Fruit fly (Drosophila melanogaster) whole organism, embryonic: ENCODE results near the gene Psf2.

Experiments used
- CG10565 ChIP-seq: fragments of 200-800 bp; sonication (Bioruptor generic); optimal IDR thresholded peaks from 3 replicates; lab custom pipeline; 2016; ENCODE audit warnings: missing biosample characterization, mild to moderate bottlenecking, missing genetic modification characterization
- CG10979 ChIP-seq: fragments of 200-800 bp; sonication (Bioruptor generic); optimal IDR thresholded peaks from 2 replicates; lab custom pipeline; 2018; ENCODE audit warnings: missing biosample characterization, mild to moderate bottlenecking, missing genetic modification characterization, moderate library complexity
- CG11085 ChIP-seq: fragments of 200-800 bp; sonication (Bioruptor generic); IDR thresholded peaks from 2 replicates; pipeline ENCODE4 v1.3.6; 2022; ENCODE audit warnings: missing biosample characterization, missing genetic modification characterization
- CG11247 ChIP-seq: fragments of 200-800 bp; sonication (Bioruptor generic); IDR thresholded peaks from 2 replicates; pipeline ENCODE4 v1.3.6; 2022; ENCODE audit warnings: missing biosample characterization, missing genetic modification characterization
- CG12236 ChIP-seq: fragments of 200-800 bp; sonication (Bioruptor generic); optimal IDR thresholded peaks from 2 replicates; lab custom pipeline; 2016; ENCODE audit warnings: missing biosample characterization, missing genetic modification characterization
- CG14710 ChIP-seq: fragments of 200-800 bp; sonication (Bioruptor generic); optimal IDR thresholded peaks from 3 replicates; lab custom pipeline; 2019; ENCODE audit warnings: missing biosample characterization, mild to moderate bottlenecking, missing genetic modification characterization, moderate library complexity
- CG15011 ChIP-seq: fragments of 200-800 bp; sonication (Bioruptor generic); optimal IDR thresholded peaks from 3 replicates; lab custom pipeline; 2018; ENCODE audit warnings: missing biosample characterization, mild to moderate bottlenecking, missing genetic modification characterization
- CG15696 ChIP-seq: fragments of 200-800 bp; sonication (Bioruptor generic); optimal IDR thresholded peaks from 2 replicates; lab custom pipeline; 2019; ENCODE audit warnings: missing biosample characterization, mild to moderate bottlenecking, missing genetic modification characterization, moderate library complexity
- CG16779 ChIP-seq: fragments of 200-800 bp; sonication (Bioruptor generic); IDR thresholded peaks from 2 replicates; pipeline ENCODE4 v1.3.6; 2022; ENCODE audit warnings: missing biosample characterization, missing genetic modification characterization
- CG17359 ChIP-seq: fragments of 200-800 bp; sonication (Bioruptor generic); optimal IDR thresholded peaks from 3 replicates; lab custom pipeline; 2018; ENCODE audit warnings: missing biosample characterization, mild to moderate bottlenecking, missing genetic modification characterization, moderate library complexity
- CG17829 ChIP-seq: fragments of 200-800 bp; optimal IDR thresholded peaks from 2 replicates; lab custom pipeline; 2019; ENCODE audit warnings: missing biosample characterization, mild to moderate bottlenecking, missing genetic modification characterization, moderate library complexity
- CG18262 ChIP-seq: fragments of 200-800 bp; optimal IDR thresholded peaks from 3 replicates; lab custom pipeline; 2019; ENCODE audit warnings: missing biosample characterization, mild to moderate bottlenecking, missing genetic modification characterization, moderate library complexity
- CG2202 ChIP-seq: fragments of 200-800 bp; sonication (Bioruptor generic); optimal IDR thresholded peaks from 2 replicates; lab custom pipeline; 2018; ENCODE audit warnings: missing biosample characterization, mild to moderate bottlenecking, missing genetic modification characterization
- CG2712 ChIP-seq: fragments of 200-800 bp; optimal IDR thresholded peaks from 3 replicates; lab custom pipeline; 2019; ENCODE audit warnings: missing biosample characterization, mild to moderate bottlenecking, missing genetic modification characterization, moderate library complexity
- CG7357 ChIP-seq: fragments of 200-800 bp; sonication (Bioruptor generic); IDR thresholded peaks from 3 replicates; pipeline ENCODE4 v1.3.6; 2022; ENCODE audit warnings: missing biosample characterization, missing genetic modification characterization
- CG7786 ChIP-seq: fragments of 200-800 bp; sonication (Bioruptor generic); optimal IDR thresholded peaks from 2 replicates; lab custom pipeline; 2016; ENCODE audit warnings: missing biosample characterization, missing genetic modification characterization
- CG7839 ChIP-seq: fragments of 200-800 bp; sonication (Bioruptor generic); optimal IDR thresholded peaks from 3 replicates; lab custom pipeline; 2018; ENCODE audit warnings: missing biosample characterization, mild to moderate bottlenecking, missing genetic modification characterization, moderate library complexity
- CG8359 ChIP-seq: fragments of 200-800 bp; sonication (Bioruptor generic); optimal IDR thresholded peaks from 2 replicates; lab custom pipeline; 2017; ENCODE audit warnings: missing biosample characterization, mild to moderate bottlenecking, missing genetic modification characterization, borderline replicate concordance
- Ets65A ChIP-seq: fragments of 200-800 bp; sonication (Bioruptor generic); peaks from one replicate; lab custom pipeline; 2016; ENCODE audit warnings: missing biosample characterization, missing genetic modification characterization
- Ets97D ChIP-seq: fragments of 200-800 bp; sonication (Bioruptor generic); optimal IDR thresholded peaks from 3 replicates; lab custom pipeline; 2016; ENCODE audit warnings: missing biosample characterization, missing genetic modification characterization
- Med ChIP-seq: fragments of 200-800 bp; sonication (Bioruptor generic); peaks from one replicate; lab custom pipeline; 2016; ENCODE audit warnings: missing biosample characterization, missing genetic modification characterization, mild to moderate bottlenecking, inconsistent platforms, moderate library complexity
- Mrtf ChIP-seq: fragments of 200-800 bp; sonication (Bioruptor generic); IDR thresholded peaks from 3 replicates; pipeline ENCODE4 v1.3.6; 2022; ENCODE audit warnings: missing biosample characterization, missing genetic modification characterization
- Oli ChIP-seq: fragments of 200-800 bp; sonication (Bioruptor generic); optimal IDR thresholded peaks from 2 replicates; lab custom pipeline; 2018; ENCODE audit warnings: missing biosample characterization, mild to moderate bottlenecking, missing genetic modification characterization, moderate library complexity
- Opbp ChIP-seq: fragments of 200-800 bp; sonication (Bioruptor generic); IDR thresholded peaks from 3 replicates; pipeline ENCODE4 v1.3.6; 2022; ENCODE audit warnings: missing biosample characterization, missing genetic modification characterization; ENCODE audit not compliant: partially characterized antibody
- Optix ChIP-seq: fragments of 200-800 bp; sonication (Bioruptor generic); IDR thresholded peaks from 3 replicates; pipeline ENCODE4 v1.3.6; 2022; ENCODE audit warnings: missing biosample characterization, missing genetic modification characterization
- Stat92E ChIP-seq, 3 experiments: fragments of >200 bp in 2 of 3; fragments of 200-800 bp in 1 of 3; sonication (Bioruptor generic) in 1 of 3; optimal IDR thresholded peaks; 2 replicates each; lab custom pipeline; 2017 to 2019; ENCODE audit warnings: missing biosample characterization in 3 of 3, missing genetic modification characterization in 3 of 3, mild to moderate bottlenecking in 1 of 3, moderate library complexity in 1 of 3
- Xrp1 ChIP-seq: fragments of 200-800 bp; sonication (Bioruptor generic); IDR thresholded peaks from 2 replicates; pipeline ENCODE4 v1.3.6; 2022; ENCODE audit warnings: missing biosample characterization, missing genetic modification characterization
- ap ChIP-seq: fragments of 200-800 bp; sonication (Bioruptor generic); IDR thresholded peaks from 2 replicates; pipeline ENCODE4 v1.3.6; 2022; ENCODE audit warnings: missing biosample characterization, missing genetic modification characterization
- ash1 ChIP-seq: fragments of 200-800 bp; sonication (Bioruptor generic); optimal IDR thresholded peaks from 2 replicates; lab custom pipeline; 2018; ENCODE audit warnings: missing biosample characterization, mild to moderate bottlenecking, missing genetic modification characterization
- az2 ChIP-seq: fragments of 200-800 bp; sonication (Bioruptor generic); optimal IDR thresholded peaks from 3 replicates; lab custom pipeline; 2016; ENCODE audit warnings: missing biosample characterization, missing genetic modification characterization
- bsh ChIP-seq, 2 experiments: fragments of 200-800 bp; sonication (Bioruptor generic); optimal IDR thresholded peaks; 2 replicates each; lab custom pipeline; 2017 to 2018; ENCODE audit warnings: mild to moderate bottlenecking in 2 of 2, missing biosample characterization in 2 of 2, missing genetic modification characterization in 2 of 2, moderate library complexity in 1 of 2
- cad ChIP-seq: fragments of >200 bp; optimal IDR thresholded peaks from 2 replicates; lab custom pipeline; 2017; ENCODE audit warnings: missing biosample characterization, missing genetic modification characterization
- cwo ChIP-seq: fragments of 200-800 bp; sonication (Bioruptor generic); optimal IDR thresholded peaks from 3 replicates; lab custom pipeline; 2017; ENCODE audit warnings: missing biosample characterization, missing genetic modification characterization, mild to moderate bottlenecking, moderate library complexity, missing genetic modification reagents
- gem ChIP-seq: fragments of 200-800 bp; sonication (Bioruptor generic); optimal IDR thresholded peaks from 2 replicates; lab custom pipeline; 2019; ENCODE audit warnings: missing biosample characterization, mild to moderate bottlenecking, missing genetic modification characterization, moderate library complexity
- grau ChIP-seq: fragments of 200-800 bp; optimal IDR thresholded peaks from 3 replicates; lab custom pipeline; 2019; ENCODE audit warnings: missing biosample characterization, mild to moderate bottlenecking, missing genetic modification characterization, moderate library complexity
- grn ChIP-seq: fragments of 200-800 bp; sonication (Bioruptor generic); optimal IDR thresholded peaks from 3 replicates; lab custom pipeline; 2017; ENCODE audit warnings: missing biosample characterization, missing genetic modification characterization
- nmo ChIP-seq: fragments of 200-800 bp; sonication (Bioruptor generic); optimal IDR thresholded peaks from 2 replicates; lab custom pipeline; 2018; ENCODE audit warnings: missing biosample characterization, mild to moderate bottlenecking, missing genetic modification characterization, moderate library complexity
- nom ChIP-seq: fragments of 200-800 bp; sonication (Bioruptor generic); optimal IDR thresholded peaks from 2 replicates; lab custom pipeline; 2017; ENCODE audit warnings: missing biosample characterization, missing genetic modification characterization, mild to moderate bottlenecking, moderate library complexity, missing genetic modification reagents
- pan ChIP-seq, 4 experiments: fragments of >200 bp in 3 of 4; fragments of 200-800 bp in 1 of 4; sonication (Bioruptor generic) in 1 of 4; optimal IDR thresholded peaks in 3 of 4; IDR thresholded peaks in 1 of 4; 2 replicates each; pipeline versions ENCODE4 v1.3.6 to Lab custom; 2017 to 2022; ENCODE audit warnings: missing biosample characterization in 2 of 4, missing genetic modification characterization in 2 of 4, mixed read lengths in 1 of 4
- phol ChIP-seq: fragments of 200-800 bp; sonication (Bioruptor generic); optimal IDR thresholded peaks from 3 replicates; lab custom pipeline; 2018; ENCODE audit warnings: missing biosample characterization, mild to moderate bottlenecking, missing genetic modification characterization, moderate library complexity
- prd ChIP-seq, 3 experiments: fragments of >200 bp in 2 of 3; fragments of 200-800 bp in 1 of 3; sonication (Bioruptor generic) in 1 of 3; optimal IDR thresholded peaks in 2 of 3; IDR thresholded peaks in 1 of 3; 2 replicates in 2 of 3; 3 replicates in 1 of 3; pipeline versions ENCODE4 v1.3.6 to Lab custom; 2017 to 2022; ENCODE audit warnings: missing biosample characterization in 1 of 3, missing genetic modification characterization in 1 of 3
- pros ChIP-seq: fragments of 200-800 bp; sonication (Bioruptor generic); optimal IDR thresholded peaks from 3 replicates; lab custom pipeline; 2019; ENCODE audit warnings: missing biosample characterization, mild to moderate bottlenecking, missing genetic modification characterization, moderate library complexity
- sens ChIP-seq: fragments of 200-800 bp; sonication (Bioruptor generic); peaks from one replicate; lab custom pipeline; 2016; ENCODE audit warnings: missing biosample characterization, missing genetic modification characterization
- slbo ChIP-seq: fragments of 200-800 bp; sonication (Bioruptor generic); IDR thresholded peaks from 2 replicates; pipeline ENCODE4 v1.3.6; 2022; ENCODE audit warnings: missing biosample characterization, missing genetic modification characterization
- tup ChIP-seq: fragments of 200-800 bp; sonication (Bioruptor generic); optimal IDR thresholded peaks from 2 replicates; lab custom pipeline; 2016; ENCODE audit warnings: missing biosample characterization, mild to moderate bottlenecking, missing genetic modification characterization, moderate library complexity

The Psf2 gene

dm6 chr2L:4350683-4351324 lies 36.4 kb downstream of the Psf2 start (continued):
- TF ChIP-seq Mrtf (GFP tag; lab: Robert Waterston, UW) (no peak), CG10565 (GFP tag; lab: Kevin White, UChicago) (no peak), CG16779 (no peak)

dm6 chr2L:4349677-4350076 lies 37.5 kb downstream of the Psf2 start:
- TF ChIP-seq ash1 = no peak
- TF ChIP-seq CG17829 (tag; lab: Kevin White, UChicago) = no peak
- peak in 1 of 3 experiments; percentile 55 for TF ChIP-seq Stat92E (GFP tag; optimal IDR thresholded peaks at IDR 0.05; lab: Kevin White, UChicago)
- TF ChIP-seq grn (GFP tag; lab: Kevin White, UChicago) = peak; percentile 10
- TF ChIP-seq CG17359 (tag; lab: Kevin White, UChicago) = no peak
- peak; percentile 86 for TF ChIP-seq pros
- no peak for TF ChIP-seq CG15011
- no peak for TF ChIP-seq CG2202
- no peak for TF ChIP-seq CG14710 (tag; lab: Kevin White, UChicago)
- TF ChIP-seq, all 482 proteins: peak for 3

dm6 chr2L:4348545-4348944 lies 38.6 kb downstream of the Psf2 start:
- TF ChIP-seq CG10979 (tag; lab: Kevin White, UChicago) (peak; percentile 38), cad (no peak), CG2712 (tag; lab: Kevin White, UChicago) (peak; percentile 36), Oli (tag; lab: Kevin White, UChicago) (peak; percentile 17), gem (peak; percentile 27), ap (GFP tag; lab: Robert Waterston, UW) (0 out of 2 replicates have a peak, but pooled peaks have one; percentile 12), phol (tag; lab: Kevin White, UChicago) (peak; percentile 41), Ets65A (GFP tag; lab: Kevin White, UChicago) (peak; percentile 82), slbo (GFP tag; lab: Robert Waterston, UW) (no peak), pan (optimal IDR thresholded peaks at IDR 0.05; lab: Kevin White, UChicago) (no peak), pan (GFP tag; optimal IDR thresholded peaks at IDR 0.05 in 1 of 2, IDR thresholded peaks at IDR 0.05 in 1 of 2) (no peak), CG8359 (GFP tag; lab: Kevin White, UChicago) (no peak), az2 (GFP tag; lab: Kevin White, UChicago) (peak; percentile 11), bsh (GFP tag; optimal IDR thresholded peaks at IDR 0.05; lab: Kevin White, UChicago) (peak in 1 of 2 experiments; percentile 35), sens (peak; percentile 20), Optix (no peak), CG15696 (tag; lab: Kevin White, UChicago) (peak; percentile 23), Xrp1 (GFP tag; lab: Robert Waterston, UW) (0 out of 2 replicates have a peak, but pooled peaks have one; percentile 13), CG7839 (tag; lab: Kevin White, UChicago) (peak; percentile 0), nom (peak; percentile 47), Opbp (GFP tag; lab: Robert Waterston, UW) (no peak), CG18262 (tag; lab: Kevin White, UChicago) (peak; percentile 11), CG7357 (0 out of 3 replicates have a peak, but pooled peaks have one; percentile 8), CG12236 (no peak), grau (tag; lab: Kevin White, UChicago) (peak; percentile 2), CG7786 (GFP tag; lab: Kevin White, UChicago) (no peak), CG11085 (no peak), nmo (peak; percentile 2), CG11247 (GFP tag; lab: Robert Waterston, UW) (no peak), tup (GFP tag; lab: Kevin White, UChicago) (no peak), CG17829 (tag; lab: Kevin White, UChicago) (peak; percentile 2), Ets97D (no peak), cwo (GFP tag; lab: Kevin White, UChicago) (no peak), prd (optimal IDR thresholded peaks at IDR 0.05; lab: Kevin White, UChicago) (no peak), prd (GFP tag; IDR thresholded peaks at IDR 0.05; lab: Robert Waterston, UW) (0 out of 3 replicates have a peak, but pooled peaks have one; percentile 11), Med (GFP tag; lab: Kevin White, UChicago) (peak; percentile 8)
